Worm (Caenorhabditis elegans) whole organism, L3 larva: ENCODE results near the gene che-2.

Experiments
- R02D3.7 ChIP-seq: fragments of 150-350 bp; optimal IDR thresholded peaks from 2 replicates; lab custom pipeline; 2014; ENCODE audit warnings: missing biosample characterization, missing genetic modification characterization
- ZK546.5 ChIP-seq: sonication (generic microtip); optimal IDR thresholded peaks from 2 replicates; lab custom pipeline; 2017; ENCODE audit warnings: missing biosample characterization, missing genetic modification characterization
- aly-2 ChIP-seq: fragments of 150-350 bp; optimal IDR thresholded peaks from 2 replicates; lab custom pipeline; 2014; ENCODE audit warnings: missing biosample characterization, missing genetic modification characterization
- ama-1 ChIP-seq: fragments of 150-350 bp; optimal IDR thresholded peaks from 2 replicates; lab custom pipeline; 2018
- ceh-28 ChIP-seq: fragments of 150-350 bp; optimal IDR thresholded peaks from 2 replicates; lab custom pipeline; 2014; ENCODE audit warnings: missing biosample characterization, missing genetic modification reagents, missing genetic modification characterization
- ceh-82 ChIP-seq: fragments of 150-350 bp; optimal IDR thresholded peaks from 2 replicates; lab custom pipeline; 2014; ENCODE audit warnings: missing biosample characterization, missing genetic modification characterization
- daf-12 ChIP-seq: fragments of 150-350 bp; optimal IDR thresholded peaks from 2 replicates; lab custom pipeline; 2014; ENCODE audit warnings: missing biosample characterization, missing genetic modification reagents, missing genetic modification characterization
- egl-27 ChIP-seq: sonication (generic microtip); optimal IDR thresholded peaks from 4 replicates; lab custom pipeline; 2017; ENCODE audit warnings: missing biosample characterization, missing genetic modification reagents, missing genetic modification characterization
- egl-5 ChIP-seq: fragments of 150-350 bp; optimal IDR thresholded peaks from 2 replicates; lab custom pipeline; 2017; ENCODE audit warnings: missing biosample characterization, missing genetic modification reagents, missing genetic modification characterization, inconsistent platforms
- elt-1 ChIP-seq: fragments of 150-350 bp; optimal IDR thresholded peaks from 2 replicates; lab custom pipeline; 2014; ENCODE audit warnings: missing biosample characterization, missing genetic modification characterization
- elt-2 ChIP-seq: sonication (generic microtip); optimal IDR thresholded peaks from 2 replicates; lab custom pipeline; 2016; ENCODE audit warnings: missing genetic modification reagents, mild to moderate bottlenecking, missing genetic modification characterization, missing compliant biosample characterization
- elt-3 ChIP-seq, 3 experiments: fragments of 150-350 bp in 1 of 3; sonication (generic microtip) in 2 of 3; optimal IDR thresholded peaks; 2 replicates in 2 of 3; 4 replicates in 1 of 3; lab custom pipeline; 2014 to 2017; ENCODE audit warnings: missing biosample characterization in 3 of 3, missing genetic modification characterization in 3 of 3
- eor-1 ChIP-seq, 2 experiments: fragments of 150-350 bp; optimal IDR thresholded peaks; 2 replicates each; lab custom pipeline; 2014 to 2018; ENCODE audit warnings: missing biosample characterization in 2 of 2, missing genetic modification characterization in 2 of 2
- fkh-2 ChIP-seq: fragments of 150-350 bp; optimal IDR thresholded peaks from 2 replicates; lab custom pipeline; 2014; ENCODE audit warnings: missing biosample characterization, missing genetic modification reagents, missing genetic modification characterization
- hmg-11 ChIP-seq: sonication (generic microtip); optimal IDR thresholded peaks from 2 replicates; lab custom pipeline; 2016; ENCODE audit warnings: missing genetic modification characterization, missing compliant biosample characterization
- jun-1 ChIP-seq: fragments of 150-350 bp; optimal IDR thresholded peaks from 2 replicates; lab custom pipeline; 2014; ENCODE audit warnings: missing biosample characterization, missing genetic modification reagents, missing genetic modification characterization
- lin-15B ChIP-seq: fragments of 150-350 bp; optimal IDR thresholded peaks from 2 replicates; lab custom pipeline; 2014; ENCODE audit warnings: missing biosample characterization, missing genetic modification characterization
- lin-39 ChIP-seq: fragments of 150-350 bp; optimal IDR thresholded peaks from 2 replicates; lab custom pipeline; 2018; ENCODE audit warnings: missing biosample characterization, missing genetic modification reagents, missing genetic modification characterization
- lsy-12 ChIP-seq: sonication (generic microtip); optimal IDR thresholded peaks from 2 replicates; lab custom pipeline; 2016; ENCODE audit warnings: mild to moderate bottlenecking, missing genetic modification characterization, missing compliant biosample characterization
- mdl-1 ChIP-seq: fragments of 150-350 bp; optimal IDR thresholded peaks from 2 replicates; lab custom pipeline; 2014; ENCODE audit warnings: missing biosample characterization, missing genetic modification characterization
- nfya-1 ChIP-seq: sonication (generic microtip); optimal IDR thresholded peaks from 2 replicates; lab custom pipeline; 2017; ENCODE audit warnings: missing genetic modification characterization, mild to moderate bottlenecking, missing compliant biosample characterization, antibody characterized with exemption, moderate library complexity; ENCODE audit not compliant: insufficient read depth
- nhr-11 ChIP-seq: fragments of 150-350 bp; optimal IDR thresholded peaks from 2 replicates; lab custom pipeline; 2014; ENCODE audit warnings: missing biosample characterization, missing genetic modification characterization
- nhr-23 ChIP-seq: fragments of 150-350 bp; optimal IDR thresholded peaks from 2 replicates; lab custom pipeline; 2014; ENCODE audit warnings: missing biosample characterization, missing genetic modification reagents, missing genetic modification characterization
- nhr-237 ChIP-seq: fragments of 150-350 bp; optimal IDR thresholded peaks from 2 replicates; lab custom pipeline; 2014; ENCODE audit warnings: missing biosample characterization, missing genetic modification characterization
- nhr-43 ChIP-seq: sonication (generic microtip); optimal IDR thresholded peaks from 2 replicates; lab custom pipeline; 2016; ENCODE audit warnings: mild to moderate bottlenecking, missing genetic modification characterization, missing compliant biosample characterization; ENCODE audit not compliant: poor library complexity, severe bottlenecking
- nhr-76 ChIP-seq: fragments of 150-350 bp; sonication (generic microtip); optimal IDR thresholded peaks from 5 replicates; lab custom pipeline; 2014; ENCODE audit warnings: missing biosample characterization, missing genetic modification characterization
- nhr-77 ChIP-seq: fragments of 150-350 bp; optimal IDR thresholded peaks from 2 replicates; lab custom pipeline; 2014; ENCODE audit warnings: missing biosample characterization, missing genetic modification characterization
- pha-4 ChIP-seq: fragments of 150-350 bp; optimal IDR thresholded peaks from 2 replicates; lab custom pipeline; 2014; ENCODE audit warnings: missing biosample characterization, missing genetic modification reagents, missing genetic modification characterization
- sea-2 ChIP-seq: fragments of 150-350 bp; sonication (generic microtip); optimal IDR thresholded peaks from 4 replicates; lab custom pipeline; 2014; ENCODE audit warnings: missing biosample characterization, missing genetic modification reagents, missing genetic modification characterization
- skn-1 ChIP-seq: fragments of 150-350 bp; optimal IDR thresholded peaks from 2 replicates; lab custom pipeline; 2014; ENCODE audit warnings: missing biosample characterization, missing genetic modification characterization
- snpc-4 ChIP-seq: fragments of 150-350 bp; optimal IDR thresholded peaks from 2 replicates; lab custom pipeline; 2014; ENCODE audit warnings: missing biosample characterization, missing genetic modification characterization
- tbx-2 ChIP-seq: sonication (generic microtip); optimal IDR thresholded peaks from 2 replicates; lab custom pipeline; 2016; ENCODE audit warnings: mild to moderate bottlenecking, missing genetic modification characterization, missing compliant biosample characterization
- zag-1 ChIP-seq: fragments of 150-350 bp; optimal IDR thresholded peaks from 2 replicates; lab custom pipeline; 2014; ENCODE audit warnings: missing biosample characterization, missing genetic modification characterization
- ztf-11 ChIP-seq: fragments of 150-350 bp; optimal IDR thresholded peaks from 2 replicates; lab custom pipeline; 2014; ENCODE audit warnings: missing biosample characterization, missing genetic modification characterization
- ztf-4 ChIP-seq: fragments of 150-350 bp; optimal IDR thresholded peaks from 2 replicates; lab custom pipeline; 2014; ENCODE audit warnings: missing biosample characterization, missing genetic modification characterization

The che-2 gene

ce11 chrX:476261-476660 is 5.0 kb upstream of the che-2 start, which contains the start of gene F38G1.3:
TSS of gene F38G1.3 (plus strand) at chrX:476561.
- TF ChIP-seq mdl-1 (tag; lab: Kevin White, UChicago), result no peak
- no peak for TF ChIP-seq pha-4 (tag; lab: Kevin White, UChicago)
- no peak for TF ChIP-seq fkh-2 (tag; lab: Kevin White, UChicago)
- no peak for TF ChIP-seq nhr-76
- TF ChIP-seq jun-1 (tag; lab: Kevin White, UChicago), result no peak
- TF ChIP-seq nhr-43 (tag; lab: Kevin White, UChicago), result no peak
- TF ChIP-seq aly-2 (tag; lab: Kevin White, UChicago), result no peak
- no peak for TF ChIP-seq hmg-11

DNA sequence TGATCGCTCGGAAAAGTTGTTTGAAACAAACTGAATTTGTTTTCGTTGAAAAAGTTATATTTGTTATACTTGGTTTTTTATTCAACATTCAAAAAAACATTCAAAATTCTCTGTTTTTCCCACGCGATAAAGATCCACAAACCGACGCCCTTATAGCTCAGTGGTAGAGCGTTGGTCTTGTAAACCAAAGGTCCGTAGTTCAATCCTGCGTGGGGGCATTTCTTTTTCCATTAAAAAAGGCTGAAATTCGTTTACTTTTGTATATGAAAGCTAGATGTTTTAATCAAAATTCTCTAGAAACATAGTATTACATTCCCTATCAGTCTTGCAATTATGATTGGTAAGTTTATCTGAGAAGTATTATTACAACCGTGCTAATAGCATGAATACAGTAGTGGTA is 6.4 kb downstream of the che-2 start:
- TF ChIP-seq lin-15B (tag; lab: Kevin White, UChicago), result no peak
- TF ChIP-seq ama-1 (lab: Kevin White, UChicago), result no peak
- TF ChIP-seq egl-27 (tag; lab: Kevin White, UChicago), result no peak
- TF ChIP-seq nhr-77 (tag; lab: Kevin White, UChicago), result no peak
- TF ChIP-seq lsy-12 (tag; lab: Kevin White, UChicago), result no peak
- no peak for TF ChIP-seq snpc-4 (tag; lab: Kevin White, UChicago)
- TF ChIP-seq mdl-1 (tag; lab: Kevin White, UChicago), result no peak
- TF ChIP-seq daf-12 (tag; lab: Kevin White, UChicago), result no peak
- no peak for TF ChIP-seq egl-5 (tag; lab: Kevin White, UChicago)
- TF ChIP-seq nfya-1, result no peak
- no peak for TF ChIP-seq pha-4 (tag; lab: Kevin White, UChicago)
- TF ChIP-seq ztf-11 (tag; lab: Kevin White, UChicago), result no peak
- TF ChIP-seq skn-1 (tag; lab: Kevin White, UChicago), result no peak
- no peak for TF ChIP-seq ztf-4 (tag; lab: Kevin White, UChicago)
- TF ChIP-seq elt-2 (tag; lab: Kevin White, UChicago), result no peak
- TF ChIP-seq hmg-11, result no peak
- TF ChIP-seq ZK546.5 (tag; lab: Kevin White, UChicago), result no peak
- TF ChIP-seq R02D3.7 (tag; lab: Kevin White, UChicago), result no peak

- peak; percentile 92 for TF ChIP-seq hmg-11
- peak; percentile 31 for TF ChIP-seq mdl-1 (tag; lab: Kevin White, UChicago)
- peak; percentile 69 for TF ChIP-seq tbx-2 (tag; lab: Kevin White, UChicago)
- TF ChIP-seq ceh-28 (tag; lab: Kevin White, UChicago), result peak; percentile 28
- TF ChIP-seq sea-2, result no peak
- TF ChIP-seq nhr-11 (tag; lab: Kevin White, UChicago), result peak; percentile 3
- TF ChIP-seq nhr-237 (tag; lab: Kevin White, UChicago), result no peak
- peak; percentile 42 for TF ChIP-seq egl-5 (tag; lab: Kevin White, UChicago)
- TF ChIP-seq daf-12 (tag; lab: Kevin White, UChicago), result no peak
- TF ChIP-seq egl-27 (tag; lab: Kevin White, UChicago), result peak; percentile 32
- peak; percentile 34 for TF ChIP-seq nfya-1
- peak; percentile 42 for TF ChIP-seq nhr-43 (tag; lab: Kevin White, UChicago)
- no peak for TF ChIP-seq nhr-23 (tag; lab: Kevin White, UChicago)
- peak in 1 of 2 experiments; percentile 65 for TF ChIP-seq eor-1 (tag; optimal IDR thresholded peaks at IDR 0.05; lab: Kevin White, UChicago)
- TF ChIP-seq lin-15B (tag; lab: Kevin White, UChicago), result peak; percentile 0
- TF ChIP-seq skn-1 (tag; lab: Kevin White, UChicago), result peak; percentile 55
- TF ChIP-seq elt-3 (tag; optimal IDR thresholded peaks at IDR 0.05; lab: Kevin White, UChicago), result peak in 1 of 3 experiments; percentile 4
- peak; percentile 64 for TF ChIP-seq lin-39 (tag; lab: Kevin White, UChicago)
- no peak for TF ChIP-seq zag-1
- no peak for TF ChIP-seq ztf-4 (tag; lab: Kevin White, UChicago)
- TF ChIP-seq R02D3.7 (tag; lab: Kevin White, UChicago), result no peak
- TF ChIP-seq elt-2 (tag; lab: Kevin White, UChicago), result peak; percentile 31
- TF ChIP-seq nhr-77 (tag; lab: Kevin White, UChicago), result peak; percentile 57
- TF ChIP-seq lsy-12 (tag; lab: Kevin White, UChicago), result peak; percentile 37
- peak; percentile 62 for TF ChIP-seq ceh-82 (tag; lab: Kevin White, UChicago)
- peak; percentile 35 for TF ChIP-seq jun-1 (tag; lab: Kevin White, UChicago)
These were observed 8.4 kb downstream of the che-2 start, which contains the start of gene egl-17 for ce11 chrX:489635-490105. TSS of gene egl-17 (plus strand) at chrX:489685.

DNA sequence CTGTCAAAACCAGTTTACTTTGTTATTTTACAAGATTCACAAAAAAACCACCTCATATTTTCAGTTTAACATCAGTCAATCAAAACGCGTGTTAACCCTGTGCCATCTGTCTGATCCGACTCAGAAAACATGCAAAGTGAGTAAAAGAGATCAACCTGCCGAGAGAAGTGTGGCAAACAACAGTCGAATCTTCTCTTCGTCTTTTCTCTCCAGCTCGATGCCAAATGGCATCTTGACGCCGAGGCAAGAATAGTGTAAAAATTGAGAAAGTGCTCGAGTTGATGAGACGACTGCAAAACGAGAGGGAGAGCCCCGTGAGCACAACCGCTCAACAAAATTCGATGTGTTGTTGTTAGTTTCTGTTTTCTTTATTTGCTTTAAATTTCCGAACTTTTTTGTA is 11.7 kb downstream of the che-2 start, which contains the start of gene B0310.1:
TSS of gene B0310.1 (plus strand) at position 310 of the 400 bp plus-strand sequence.
- peak; percentile 5 for TF ChIP-seq egl-5 (tag; lab: Kevin White, UChicago)
- no peak for TF ChIP-seq ztf-4 (tag; lab: Kevin White, UChicago)
- no peak for TF ChIP-seq elt-1 (tag; lab: Kevin White, UChicago)
- peak; percentile 46 for TF ChIP-seq lin-39 (tag; lab: Kevin White, UChicago)
